Fruit fly (Drosophila melanogaster): ENCODE results near the gene RhoGAP16F.

- TF ChIP-seq CG8478 (optimal IDR thresholded peaks at IDR 0.05) = no peak
- TF ChIP-seq CTCF (optimal IDR thresholded peaks at IDR 0.05) = no peak
These were observed 4.5 kb upstream of the RhoGAP16F start, which contains the start of gene CG7536 for dm6 chrX:18088432-18088831.
